Worm (Caenorhabditis elegans): Measurements from ENCODE around the gene pie-1.
A peak's percentile ranks its signal among the peaks of the same experiment; 100 is the strongest.

The pie-1 gene

DNA sequence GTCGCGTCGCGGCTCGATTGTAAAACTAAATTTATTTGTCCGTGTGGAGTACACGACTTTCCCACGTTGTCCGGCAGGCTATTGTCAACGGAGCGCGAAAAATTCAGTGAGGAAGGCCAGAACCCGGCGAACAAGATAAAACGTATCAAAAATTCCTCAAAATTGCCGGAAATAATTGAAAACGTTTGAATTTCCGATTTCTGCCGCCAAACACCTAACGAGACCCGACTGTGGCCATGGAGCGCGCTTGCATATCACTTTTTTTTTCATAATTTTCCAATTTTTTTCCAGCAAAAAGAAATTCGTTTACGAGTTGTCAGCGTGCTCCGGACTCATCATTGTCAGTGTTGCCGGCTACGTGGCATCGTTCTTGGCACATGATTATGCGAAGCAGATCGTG, 28.2 kb upstream of the pie-1 start:
- TF ChIP-seq lin-39 (tag; optimal IDR thresholded peaks at IDR 0.05) (no peak), ztf-11 (tag; optimal IDR thresholded peaks at IDR 0.05) (no peak), elt-3 (tag; optimal IDR thresholded peaks at IDR 0.05) (no peak), nhr-23 (tag; optimal IDR thresholded peaks at IDR 0.05) (no peak), hmg-11 (tag; optimal IDR thresholded peaks at IDR 0.05) (no peak)

- TF ChIP-seq fkh-10 (GFP tag; optimal IDR thresholded peaks at IDR 0.05) (no peak), nhr-43 (tag; optimal IDR thresholded peaks at IDR 0.05; ENCODE audit: poor library complexity, severe bottlenecking) (peak; percentile 37), lsy-12 (tag; optimal IDR thresholded peaks at IDR 0.05) (peak; percentile 27), nhr-67 (tag; optimal IDR thresholded peaks at IDR 0.05) (no peak), nfya-1 (tag; optimal IDR thresholded peaks at IDR 0.05; ENCODE audit: insufficient read depth) (peak; percentile 21), nhr-23 (tag; optimal IDR thresholded peaks at IDR 0.05) (no peak), pha-4 (tag; optimal IDR thresholded peaks at IDR 0.05) (no peak), pqm-1 (tag; optimal IDR thresholded peaks at IDR 0.05) (no peak), lin-15B (tag; optimal IDR thresholded peaks at IDR 0.05) (peak; percentile 26)
These were observed 27.0 kb upstream of the pie-1 start for ce11 chrIII:12399709-12400108.

ce11 chrIII:12410304-12410703, 16.4 kb upstream of the pie-1 start:
- no peak for TF ChIP-seq pqm-1 (tag; optimal IDR thresholded peaks at IDR 0.05)
- TF ChIP-seq ceh-28 (tag; optimal IDR thresholded peaks at IDR 0.05) = peak; percentile 93
- TF ChIP-seq lsy-12 (tag; optimal IDR thresholded peaks at IDR 0.05) = no peak

ce11 chrIII:12411059-12411458, 15.6 kb upstream of the pie-1 start:
- TF ChIP-seq ceh-28 (tag; optimal IDR thresholded peaks at IDR 0.05) (peak; percentile 97), zag-1 (tag; optimal IDR thresholded peaks at IDR 0.05) (no peak)

ce11 chrIII:12411668-12412067, 15.0 kb upstream of the pie-1 start:
- no peak for TF ChIP-seq nhr-23 (tag; optimal IDR thresholded peaks at IDR 0.05)
- peak; percentile 98 for TF ChIP-seq ceh-28 (tag; optimal IDR thresholded peaks at IDR 0.05)
- no peak for TF ChIP-seq nhr-28 (tag; optimal IDR thresholded peaks at IDR 0.05)
- no peak for TF ChIP-seq egl-5 (tag; optimal IDR thresholded peaks at IDR 0.05)
- TF ChIP-seq sea-2 (GFP tag; optimal IDR thresholded peaks at IDR 0.05) = no peak

ce11 chrIII:12414533-12414932, 12.2 kb upstream of the pie-1 start:
- TF ChIP-seq nfya-1 (tag; optimal IDR thresholded peaks at IDR 0.05; ENCODE audit: insufficient read depth) (peak; percentile 91), daf-12 (tag; optimal IDR thresholded peaks at IDR 0.05) (no peak), lin-39 (tag; optimal IDR thresholded peaks at IDR 0.05) (no peak)

ce11 chrIII:12420256-12420655, 6.4 kb upstream of the pie-1 start:
- TF ChIP-seq nfya-1 (tag; optimal IDR thresholded peaks at IDR 0.05; ENCODE audit: insufficient read depth) (peak; percentile 93), nhr-23 (tag; optimal IDR thresholded peaks at IDR 0.05) (no peak), elt-1 (tag; optimal IDR thresholded peaks at IDR 0.05) (no peak), nhr-28 (tag; optimal IDR thresholded peaks at IDR 0.05) (no peak), daf-12 (tag; optimal IDR thresholded peaks at IDR 0.05) (no peak), aly-2 (tag; optimal IDR thresholded peaks at IDR 0.05) (no peak), ama-1 (optimal IDR thresholded peaks at IDR 0.05) (no peak), nhr-77 (tag; optimal IDR thresholded peaks at IDR 0.05) (no peak), lin-15B (tag; optimal IDR thresholded peaks at IDR 0.05) (no peak)

DNA sequence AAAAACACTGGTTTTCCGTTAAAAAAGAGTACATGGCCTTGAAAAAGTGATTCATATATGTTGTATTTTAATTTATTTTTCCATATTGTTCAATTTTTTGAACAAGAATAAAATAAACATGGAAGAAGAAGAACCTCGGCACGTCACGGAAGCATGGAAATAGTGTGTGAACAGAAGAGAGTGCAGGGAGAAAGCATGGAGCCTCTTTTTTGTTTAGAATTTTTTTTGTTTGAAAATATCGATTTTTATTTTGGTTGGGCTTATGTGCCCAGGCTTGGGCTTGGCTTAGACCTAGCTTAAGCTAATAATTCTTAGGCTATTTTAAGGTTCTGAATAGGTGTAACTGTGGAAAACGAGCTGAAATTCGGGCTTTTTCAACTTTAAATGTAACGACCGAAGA, 5.0 kb upstream of the pie-1 start, which contains the start of gene tat-1:
TSS of gene tat-1 (minus strand) at position 11 of the 400 bp plus-strand sequence.
- no peak for TF ChIP-seq unc-62 (GFP tag; optimal IDR thresholded peaks at IDR 0.05)
- TF ChIP-seq hmg-11 (tag; optimal IDR thresholded peaks at IDR 0.05) = peak; percentile 58
- TF ChIP-seq ceh-28 (tag; optimal IDR thresholded peaks at IDR 0.05) = peak; percentile 53

DNA sequence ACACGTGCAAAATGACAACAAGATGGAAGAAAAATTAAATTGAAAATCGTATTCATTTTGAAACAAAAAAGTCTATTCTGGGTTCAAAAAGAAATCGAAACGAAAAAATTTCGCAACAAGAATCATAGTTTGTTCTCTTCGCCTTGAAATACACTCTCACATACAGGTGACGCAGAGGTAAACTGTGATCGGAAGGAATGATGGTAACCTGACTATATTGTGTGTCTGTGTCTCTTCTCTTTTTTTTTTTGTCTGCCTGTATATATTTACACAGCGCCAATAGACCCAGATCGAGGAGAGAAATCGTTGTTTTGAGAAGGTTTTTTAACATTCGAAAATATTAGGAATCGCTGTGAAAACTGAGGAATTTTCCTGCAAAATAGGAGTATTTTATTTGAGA, 2.6 kb upstream of the pie-1 start:
- TF ChIP-seq nhr-25 (tag; optimal IDR thresholded peaks at IDR 0.05) = peak; percentile 52
- TF ChIP-seq nfya-1 (tag; optimal IDR thresholded peaks at IDR 0.05; ENCODE audit: insufficient read depth) = peak; percentile 15
- peak; percentile 39 for TF ChIP-seq hmg-11 (tag; optimal IDR thresholded peaks at IDR 0.05)
- TF ChIP-seq egl-5 (tag; optimal IDR thresholded peaks at IDR 0.05) = no peak
- TF ChIP-seq snpc-4 (tag; optimal IDR thresholded peaks at IDR 0.05) = peak; percentile 42
- TF ChIP-seq nhr-12 (tag; optimal IDR thresholded peaks at IDR 0.05) = no peak
- TF ChIP-seq unc-62 (GFP tag; optimal IDR thresholded peaks at IDR 0.05) = no peak
- no peak for TF ChIP-seq nhr-11 (tag; optimal IDR thresholded peaks at IDR 0.05)
- no peak for TF ChIP-seq sea-2 (GFP tag; optimal IDR thresholded peaks at IDR 0.05)
- TF ChIP-seq pha-4 (tag; optimal IDR thresholded peaks at IDR 0.05) = peak; percentile 97
- peak; percentile 67 for TF ChIP-seq jun-1 (tag; optimal IDR thresholded peaks at IDR 0.05)
- no peak for TF ChIP-seq daf-12 (tag; optimal IDR thresholded peaks at IDR 0.05)
- peak; percentile 30 for TF ChIP-seq elt-2 (tag; optimal IDR thresholded peaks at IDR 0.05)
